Worm (Caenorhabditis elegans) whole organism, young adult: ENCODE measurements around the gene C45G9.8.

Source experiments
- K11D2.4 ChIP-seq: fragments of 200-800 bp; sonication (Bioruptor generic); IDR thresholded peaks from 2 replicates; pipeline ENCODE4 v1.3.6; 2022; ENCODE audit warnings: missing genetic modification reagents, missing genetic modification characterization, missing compliant biosample characterization
- Y53F4B.3 ChIP-seq: fragments of 200-800 bp; sonication (Bioruptor generic); IDR thresholded peaks from 2 replicates; pipeline ENCODE4 v1.3.6; 2022; ENCODE audit warnings: missing genetic modification reagents, missing genetic modification characterization, missing compliant biosample characterization
- Y56A3A.18 ChIP-seq: fragments of 200-800 bp; sonication (Bioruptor generic); IDR thresholded peaks from 2 replicates; pipeline ENCODE4 v1.3.6; 2022; ENCODE audit warnings: missing genetic modification reagents, missing genetic modification characterization, missing compliant biosample characterization
- let-607 ChIP-seq, 2 experiments: fragments of 200-800 bp in 1 of 2; sonication (Bioruptor generic) in 1 of 2; sonication (generic microtip) in 1 of 2; optimal IDR thresholded peaks; 2 replicates each; lab custom pipeline; 2016 to 2018; ENCODE audit warnings: mild to moderate bottlenecking in 2 of 2, missing compliant biosample characterization in 2 of 2, missing genetic modification characterization in 2 of 2, moderate library complexity in 2 of 2, missing genotype in 1 of 2
- lin-40 ChIP-seq: sonication (generic microtip); optimal IDR thresholded peaks from 2 replicates; lab custom pipeline; 2016; ENCODE audit warnings: missing genetic modification characterization, mild to moderate bottlenecking, missing compliant biosample characterization, missing genotype, missing genetic modification reagents
- pha-4 ChIP-seq: fragments of 150-350 bp; sonication (generic microtip); optimal IDR thresholded peaks from 2 replicates; lab custom pipeline; 2014; ENCODE audit warnings: missing biosample characterization, missing genetic modification reagents, missing genetic modification characterization
- snpc-3.4 ChIP-seq: sonication (generic microtip); optimal IDR thresholded peaks from 2 replicates; lab custom pipeline; 2017; ENCODE audit warnings: missing genetic modification characterization, mild to moderate bottlenecking, missing compliant biosample characterization, antibody characterized with exemption, moderate library complexity, missing genotype, missing genetic modification reagents
- snpc-4 ChIP-seq, 5 experiments: fragments of 150-350 bp in 1 of 5; sonication (generic microtip) in 4 of 5; optimal IDR thresholded peaks; 2 replicates each; lab custom pipeline; 2014 to 2018; ENCODE audit warnings: missing genetic modification characterization in 5 of 5, missing biosample characterization in 3 of 5, antibody characterized with exemption in 2 of 5, mild to moderate bottlenecking in 2 of 5, missing compliant biosample characterization in 2 of 5, missing genotype in 2 of 5, moderate library complexity in 2 of 5, missing genetic modification reagents in 1 of 5
- tlf-1 ChIP-seq: fragments of 200-800 bp; sonication (Bioruptor generic); optimal IDR thresholded peaks from 2 replicates; lab custom pipeline; 2018; ENCODE audit warnings: mild to moderate bottlenecking, missing genetic modification characterization, missing compliant biosample characterization
- unc-130 ChIP-seq: sonication (generic microtip); optimal IDR thresholded peaks from 2 replicates; lab custom pipeline; 2016; ENCODE audit warnings: missing genetic modification reagents, missing genetic modification characterization, missing compliant biosample characterization
- zfh-2 ChIP-seq: fragments of 200-800 bp; sonication (Bioruptor generic); conservative IDR thresholded peaks from 2 replicates; pipeline ENCODE4 v1.3.6; 2022; ENCODE audit warnings: missing genetic modification reagents, missing genetic modification characterization, missing compliant biosample characterization

- TF ChIP-seq tlf-1 (GFP tag; lab: Kevin White, UChicago): peak; percentile 86
- TF ChIP-seq snpc-4 (GFP tag; optimal IDR thresholded peaks at IDR 0.05; lab: Kevin White, UChicago): peak; percentile 97
- TF ChIP-seq snpc-4 (tag; optimal IDR thresholded peaks at IDR 0.05; lab: Kevin White, UChicago): peak; percentile 98 to 99 (median 98)
- peak; percentile 3 for TF ChIP-seq pha-4 (tag; lab: Kevin White, UChicago)
- peak; percentile 83 for TF ChIP-seq Y56A3A.18 (GFP tag; lab: Robert Waterston, UW)
- TF ChIP-seq K11D2.4 (GFP tag; lab: Robert Waterston, UW): peak; percentile 82
- peak; percentile 79 for TF ChIP-seq unc-130
- TF ChIP-seq Y53F4B.3 (GFP tag; lab: Robert Waterston, UW): peak; percentile 87
- peak; percentile 91 for TF ChIP-seq lin-40 (tag; lab: Kevin White, UChicago)
- TF ChIP-seq snpc-3.4: peak; percentile 95
- TF ChIP-seq zfh-2 (GFP tag; lab: Robert Waterston, UW): no peak
- TF ChIP-seq let-607 (tag; optimal IDR thresholded peaks at IDR 0.05; lab: Kevin White, UChicago): peak; percentile 61 to 65
These were observed 27.5 kb upstream of the C45G9.8 start for ce11 chrIII:5080700-5081572.
